Fruit fly (Drosophila melanogaster) whole organism, embryonic: ENCODE results near the gene Eato.
A peak's percentile ranks its signal among the peaks of the same experiment; 100 is the strongest.

Experiments
- CG10321 ChIP-seq: fragments of 200-800 bp; sonication (Bioruptor generic); IDR thresholded peaks from 2 replicates; pipeline ENCODE4 v1.3.6; 2022; ENCODE audit warnings: missing biosample characterization, missing genetic modification characterization
- CG11695 ChIP-seq: fragments of 200-800 bp; sonication (Bioruptor generic); IDR thresholded peaks from 3 replicates; pipeline ENCODE4 v1.3.6; 2022; ENCODE audit warnings: missing biosample characterization, missing genetic modification characterization
- CG11696 ChIP-seq: fragments of 200-800 bp; sonication (Bioruptor generic); IDR thresholded peaks from 2 replicates; pipeline ENCODE4 v1.3.6; 2022; ENCODE audit warnings: missing biosample characterization, missing genetic modification characterization
- CG12155 ChIP-seq: fragments of 200-800 bp; sonication (Bioruptor generic); optimal IDR thresholded peaks from 3 replicates; lab custom pipeline; 2016; ENCODE audit warnings: missing biosample characterization, missing genetic modification characterization
- CG12299 ChIP-seq: fragments of 200-800 bp; sonication (Bioruptor generic); optimal IDR thresholded peaks from 2 replicates; lab custom pipeline; 2018; ENCODE audit warnings: missing biosample characterization, mild to moderate bottlenecking, missing genetic modification characterization
- CG12659 ChIP-seq: fragments of 200-800 bp; sonication (Bioruptor generic); optimal IDR thresholded peaks from 3 replicates; lab custom pipeline; 2017; ENCODE audit warnings: mild to moderate bottlenecking, missing biosample characterization, missing genetic modification reagents, missing genetic modification characterization
- CG14441 ChIP-seq: fragments of 200-800 bp; sonication (Bioruptor generic); IDR thresholded peaks from 2 replicates; pipeline ENCODE4 v1.3.6; 2022; ENCODE audit warnings: missing biosample characterization, missing genetic modification characterization
- CG14667 ChIP-seq: fragments of 200-800 bp; sonication (Bioruptor generic); IDR thresholded peaks from 2 replicates; pipeline ENCODE4 v1.3.6; 2022; ENCODE audit warnings: missing biosample characterization, missing genetic modification characterization
- CG1529 ChIP-seq: fragments of 200-800 bp; sonication (Bioruptor generic); optimal IDR thresholded peaks from 3 replicates; lab custom pipeline; 2018; ENCODE audit warnings: missing biosample characterization, missing genetic modification characterization
- CG15696 ChIP-seq: fragments of 200-800 bp; sonication (Bioruptor generic); optimal IDR thresholded peaks from 2 replicates; lab custom pipeline; 2019; ENCODE audit warnings: missing biosample characterization, mild to moderate bottlenecking, missing genetic modification characterization, moderate library complexity
- CG17612 ChIP-seq: fragments of 200-800 bp; sonication (Bioruptor generic); IDR thresholded peaks from 2 replicates; pipeline ENCODE4 v1.3.6; 2022; ENCODE audit warnings: missing biosample characterization, missing genetic modification characterization
- CG1792 ChIP-seq: fragments of 200-800 bp; sonication (Bioruptor generic); optimal IDR thresholded peaks from 2 replicates; lab custom pipeline; 2016; ENCODE audit warnings: missing biosample characterization, missing genetic modification characterization
- CG18764 ChIP-seq: fragments of 200-800 bp; sonication (Bioruptor generic); optimal IDR thresholded peaks from 3 replicates; lab custom pipeline; 2016; ENCODE audit warnings: missing biosample characterization, missing genetic modification characterization
- CG31388 ChIP-seq: fragments of 200-800 bp; sonication (Bioruptor generic); optimal IDR thresholded peaks from 2 replicates; lab custom pipeline; 2016; ENCODE audit warnings: missing biosample characterization, missing genetic modification characterization
- CG34224 ChIP-seq: fragments of 200-800 bp; sonication (Bioruptor generic); IDR thresholded peaks from 3 replicates; pipeline ENCODE4 v1.3.6; 2022; ENCODE audit warnings: missing biosample characterization, missing genetic modification characterization; ENCODE audit not compliant: partially characterized antibody
- CG6254 ChIP-seq: fragments of 200-800 bp; sonication (Bioruptor generic); optimal IDR thresholded peaks from 3 replicates; lab custom pipeline; 2017; ENCODE audit warnings: mild to moderate bottlenecking, missing biosample characterization, missing genetic modification reagents, missing genetic modification characterization
- CG8359 ChIP-seq: fragments of 200-800 bp; sonication (Bioruptor generic); optimal IDR thresholded peaks from 2 replicates; lab custom pipeline; 2017; ENCODE audit warnings: missing biosample characterization, mild to moderate bottlenecking, missing genetic modification characterization, borderline replicate concordance
- CG8388 ChIP-seq: fragments of 200-800 bp; sonication (Bioruptor generic); optimal IDR thresholded peaks from 2 replicates; lab custom pipeline; 2019; ENCODE audit warnings: missing biosample characterization, mild to moderate bottlenecking, missing genetic modification characterization, moderate library complexity
- CG9727 ChIP-seq: fragments of 200-800 bp; sonication (Bioruptor generic); optimal IDR thresholded peaks from 3 replicates; lab custom pipeline; 2017; ENCODE audit warnings: missing biosample characterization, mild to moderate bottlenecking, missing genetic modification characterization
- CG9817 ChIP-seq: fragments of 200-800 bp; sonication (Bioruptor generic); optimal IDR thresholded peaks from 2 replicates; lab custom pipeline; 2018; ENCODE audit warnings: missing biosample characterization, mild to moderate bottlenecking, missing genetic modification characterization, moderate library complexity
- Dbx ChIP-seq: fragments of 200-800 bp; sonication (Bioruptor generic); IDR thresholded peaks from 3 replicates; pipeline ENCODE4 v1.3.6; 2022; ENCODE audit warnings: missing biosample characterization, missing genetic modification characterization
- Fer1 ChIP-seq: fragments of 200-800 bp; sonication (Bioruptor generic); optimal IDR thresholded peaks from 2 replicates; lab custom pipeline; 2017; ENCODE audit warnings: missing biosample characterization, mild to moderate bottlenecking, missing genetic modification characterization
- H15 ChIP-seq: fragments of 200-800 bp; sonication (Bioruptor generic); IDR thresholded peaks from 3 replicates; pipeline ENCODE4 v1.3.6; 2022; ENCODE audit warnings: missing biosample characterization, missing genetic modification characterization
- HLHmδ ChIP-seq: fragments of 200-800 bp; sonication (Bioruptor generic); optimal IDR thresholded peaks from 2 replicates; lab custom pipeline; 2018; ENCODE audit warnings: missing biosample characterization, mild to moderate bottlenecking, missing genetic modification characterization, moderate library complexity
- Oli ChIP-seq: fragments of 200-800 bp; sonication (Bioruptor generic); optimal IDR thresholded peaks from 2 replicates; lab custom pipeline; 2018; ENCODE audit warnings: missing biosample characterization, mild to moderate bottlenecking, missing genetic modification characterization, moderate library complexity
- Sox100B ChIP-seq: fragments of 200-800 bp; sonication (Bioruptor generic); optimal IDR thresholded peaks from 3 replicates; lab custom pipeline; 2018; ENCODE audit warnings: missing biosample characterization, mild to moderate bottlenecking, missing genetic modification characterization
- Spps ChIP-seq: fragments of 200-800 bp; sonication (Bioruptor generic); optimal IDR thresholded peaks from 2 replicates; lab custom pipeline; 2018; ENCODE audit warnings: missing biosample characterization, mild to moderate bottlenecking, missing genetic modification characterization
- Sry-β ChIP-seq: fragments of 200-800 bp; sonication (Bioruptor generic); optimal IDR thresholded peaks from 2 replicates; lab custom pipeline; 2018; ENCODE audit warnings: missing biosample characterization, mild to moderate bottlenecking, missing genetic modification characterization, moderate library complexity
- Sry-δ ChIP-seq: fragments of 200-800 bp; sonication (Bioruptor generic); optimal IDR thresholded peaks from 2 replicates; lab custom pipeline; 2016; ENCODE audit warnings: missing biosample characterization, missing genetic modification characterization
- Xrp1 ChIP-seq: fragments of 200-800 bp; sonication (Bioruptor generic); IDR thresholded peaks from 2 replicates; pipeline ENCODE4 v1.3.6; 2022; ENCODE audit warnings: missing biosample characterization, missing genetic modification characterization
- bowl ChIP-seq: fragments of 200-800 bp; sonication (Bioruptor generic); IDR thresholded peaks from 2 replicates; pipeline ENCODE4 v1.3.6; 2022; ENCODE audit warnings: missing biosample characterization, missing genetic modification characterization
- cato ChIP-seq: fragments of 200-800 bp; sonication (Bioruptor generic); optimal IDR thresholded peaks from 2 replicates; lab custom pipeline; 2016; ENCODE audit warnings: missing biosample characterization, missing genetic modification characterization, borderline replicate concordance
- crc ChIP-seq: fragments of 200-800 bp; sonication (Bioruptor generic); optimal IDR thresholded peaks from 2 replicates; lab custom pipeline; 2016; ENCODE audit warnings: missing biosample characterization, missing genetic modification characterization
- dm ChIP-seq: fragments of 200-800 bp; sonication (Bioruptor generic); optimal IDR thresholded peaks from 3 replicates; lab custom pipeline; 2016; ENCODE audit warnings: missing biosample characterization, missing genetic modification characterization
- emc ChIP-seq: fragments of 200-800 bp; sonication (Bioruptor generic); optimal IDR thresholded peaks from 2 replicates; lab custom pipeline; 2016; ENCODE audit warnings: missing biosample characterization, missing genetic modification characterization
- eve ChIP-seq, 2 experiments: fragments of >200 bp; optimal IDR thresholded peaks; 2 replicates each; lab custom pipeline; 2017; ENCODE audit warnings: missing biosample characterization in 2 of 2, missing genetic modification characterization in 2 of 2
- grau ChIP-seq: fragments of 200-800 bp; optimal IDR thresholded peaks from 3 replicates; lab custom pipeline; 2019; ENCODE audit warnings: missing biosample characterization, mild to moderate bottlenecking, missing genetic modification characterization, moderate library complexity
- jigr1 ChIP-seq: fragments of 200-800 bp; sonication (Bioruptor generic); IDR thresholded peaks from 3 replicates; pipeline ENCODE4 v1.3.6; 2022; ENCODE audit warnings: missing biosample characterization, missing genetic modification characterization
- kay ChIP-seq: fragments of 200-800 bp; sonication (Bioruptor generic); optimal IDR thresholded peaks from 2 replicates; lab custom pipeline; 2016; ENCODE audit warnings: missing biosample characterization, missing genetic modification characterization
- lola ChIP-seq, 3 experiments: fragments of >200 bp in 2 of 3; fragments of 200-800 bp in 1 of 3; sonication (Bioruptor generic) in 1 of 3; optimal IDR thresholded peaks; 2 replicates each; lab custom pipeline; 2017 to 2019; ENCODE audit warnings: missing biosample characterization in 3 of 3, missing genetic modification characterization in 3 of 3, mild to moderate bottlenecking in 1 of 3, moderate library complexity in 1 of 3
- phol ChIP-seq: fragments of 200-800 bp; sonication (Bioruptor generic); optimal IDR thresholded peaks from 3 replicates; lab custom pipeline; 2018; ENCODE audit warnings: missing biosample characterization, mild to moderate bottlenecking, missing genetic modification characterization, moderate library complexity
- rib ChIP-seq: fragments of 200-800 bp; sonication (Bioruptor generic); IDR thresholded peaks from 2 replicates; pipeline ENCODE4 v1.3.6; 2022; ENCODE audit warnings: missing biosample characterization, missing genetic modification characterization
- sqz ChIP-seq: fragments of 200-800 bp; sonication (Bioruptor generic); optimal IDR thresholded peaks from 3 replicates; lab custom pipeline; 2018; ENCODE audit warnings: missing biosample characterization, mild to moderate bottlenecking, missing genetic modification characterization
- ssp ChIP-seq: fragments of 200-800 bp; sonication (Bioruptor generic); IDR thresholded peaks from 2 replicates; pipeline ENCODE4 v1.3.6; 2022; ENCODE audit warnings: missing biosample characterization, missing genetic modification characterization
- tgo ChIP-seq: fragments of 200-800 bp; sonication (Bioruptor generic); IDR thresholded peaks from 3 replicates; pipeline ENCODE4 v1.3.6; 2022; ENCODE audit warnings: missing biosample characterization, missing genetic modification characterization
- tna ChIP-seq: fragments of 200-800 bp; sonication (Bioruptor generic); IDR thresholded peaks from 2 replicates; pipeline ENCODE4 v1.3.6; 2022; ENCODE audit warnings: missing biosample characterization, missing genetic modification characterization; ENCODE audit not compliant: partially characterized antibody
- yki ChIP-seq: fragments of >200 bp; optimal IDR thresholded peaks from 3 replicates; lab custom pipeline; 2018
- zen2 ChIP-seq: fragments of 200-800 bp; sonication (Bioruptor generic); IDR thresholded peaks from 3 replicates; pipeline ENCODE4 v1.3.6; 2022; ENCODE audit warnings: missing biosample characterization, missing genetic modification characterization; ENCODE audit not compliant: partially characterized antibody

Gene Eato

DNA sequence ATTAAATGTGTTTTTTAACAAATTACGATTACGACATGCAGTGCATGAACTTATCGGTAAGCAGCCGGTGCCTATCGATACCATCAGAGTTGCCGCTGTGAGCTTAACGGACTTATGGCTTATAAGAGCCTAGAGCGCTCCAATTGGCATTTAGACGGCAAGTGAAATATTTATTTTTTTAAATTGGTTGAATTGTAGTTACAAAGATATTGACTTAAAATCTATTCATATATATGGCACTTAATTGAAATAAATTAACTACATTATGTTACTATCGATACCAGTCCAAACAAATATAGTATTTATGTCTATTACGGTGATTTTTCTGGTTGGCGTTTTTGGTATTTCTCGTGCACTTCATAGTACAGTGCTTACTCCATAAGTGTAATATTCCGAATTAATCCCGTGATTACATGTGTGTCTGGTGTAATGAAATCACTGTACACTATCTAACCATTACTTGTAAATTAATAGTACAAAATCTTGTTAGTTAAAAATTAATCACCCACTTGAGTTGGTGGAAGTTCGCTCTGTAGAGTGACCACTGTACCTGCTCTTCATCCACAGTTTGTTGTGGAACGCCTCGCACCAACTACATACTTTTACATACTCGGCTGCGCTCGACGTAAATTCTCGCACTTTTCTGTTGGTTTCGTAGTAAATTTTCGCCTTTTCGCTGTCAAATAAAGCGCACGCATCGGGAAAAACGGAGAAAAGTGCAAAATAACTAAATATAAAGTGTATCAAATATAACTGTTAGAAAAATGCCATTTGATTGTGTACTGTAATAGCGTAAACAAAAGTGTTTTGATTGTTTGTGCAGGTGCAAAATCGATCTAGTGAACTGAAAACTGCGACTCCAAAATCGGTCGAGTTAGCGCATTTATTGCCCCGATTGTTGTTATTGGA is 51.4 kb downstream of the Eato start, which contains the start of the genes mRpS23 and CenG1A (continued):
- TF ChIP-seq CG8388 (GFP tag; lab: Kevin White, UChicago) (peak; percentile 100), Sry-δ (GFP tag; lab: Kevin White, UChicago) (peak; percentile 87), CG6254 (GFP tag; lab: Kevin White, UChicago) (peak; percentile 98), bowl (GFP tag; lab: Robert Waterston, UW) (peak; percentile 100), kay (GFP tag; lab: Kevin White, UChicago) (peak; percentile 99), rib (GFP tag; lab: Robert Waterston, UW) (peak; percentile 100), Sox100B (GFP tag; lab: Kevin White, UChicago) (peak; percentile 99), CG12659 (peak; percentile 100), Oli (tag; lab: Kevin White, UChicago) (peak; percentile 100), yki (lab: Kevin White, UChicago) (peak; percentile 10), CG15696 (peak; percentile 99), Dbx (GFP tag; lab: Robert Waterston, UW) (peak; percentile 100), CG12299 (tag; lab: Kevin White, UChicago) (peak; percentile 100), jigr1 (GFP tag; lab: Robert Waterston, UW) (peak; percentile 99), tna (GFP tag; lab: Robert Waterston, UW) (peak; percentile 53), Sry-β (GFP tag; lab: Kevin White, UChicago) (peak; percentile 83), lola (GFP tag; optimal IDR thresholded peaks at IDR 0.05; lab: Kevin White, UChicago) (peak in 1 of 3 experiments; percentile 99), sqz (GFP tag; lab: Kevin White, UChicago) (peak; percentile 99), CG9817 (tag; lab: Kevin White, UChicago) (peak; percentile 100), CG34224 (peak; percentile 81), dm (GFP tag; lab: Kevin White, UChicago) (peak; percentile 99), CG1792 (GFP tag; lab: Kevin White, UChicago) (peak; percentile 99), CG31388 (peak; percentile 99), tgo (GFP tag; lab: Robert Waterston, UW) (peak; percentile 100), grau (peak; percentile 100), phol (tag; lab: Kevin White, UChicago) (peak; percentile 99), CG10321 (peak; percentile 92), CG14667 (GFP tag; lab: Robert Waterston, UW) (peak; percentile 100), zen2 (GFP tag; lab: Robert Waterston, UW) (no peak; the same call in 2 of the 3 replicates), emc (GFP tag; lab: Kevin White, UChicago) (peak; percentile 99), H15 (GFP tag; lab: Robert Waterston, UW) (peak; percentile 100), CG17612 (GFP tag; lab: Robert Waterston, UW) (peak; percentile 99), eve (GFP tag; optimal IDR thresholded peaks at IDR 0.05; lab: Kevin White, UChicago) (peak in 1 of 2 experiments; percentile 62), CG11695 (GFP tag; lab: Robert Waterston, UW) (peak; percentile 100), CG18764 (peak; percentile 99), CG8359 (GFP tag; lab: Kevin White, UChicago) (peak; percentile 97), CG11696 (GFP tag; lab: Robert Waterston, UW) (peak; percentile 99), Xrp1 (peak; percentile 100), CG12155 (GFP tag; lab: Kevin White, UChicago) (peak; percentile 99), CG9727 (GFP tag; lab: Kevin White, UChicago) (peak; percentile 99), Fer1 (GFP tag; lab: Kevin White, UChicago) (peak; percentile 100), crc (GFP tag; lab: Kevin White, UChicago) (peak; percentile 100), cato (peak; percentile 100), CG1529 (peak; percentile 100), CG14441 (GFP tag; lab: Robert Waterston, UW) (peak; percentile 100), Spps (tag; lab: Kevin White, UChicago) (peak; percentile 99), ssp (GFP tag; lab: Robert Waterston, UW) (peak; percentile 97), HLHmδ (GFP tag; lab: Kevin White, UChicago) (peak; percentile 86)
